Worm (Caenorhabditis elegans): Measurements from ENCODE around the gene nlp-71.

ce11 chrIV:6369489-6369888 lies 43.9 kb downstream of the nlp-71 start:
- TF ChIP-seq madf-9 (GFP tag; conservative IDR thresholded peaks at IDR 0.05) (no peak), ztf-7 (tag; optimal IDR thresholded peaks at IDR 0.05) (no peak), jun-1 (tag; optimal IDR thresholded peaks at IDR 0.05) (no peak), fos-1 (tag; optimal IDR thresholded peaks at IDR 0.05) (no peak), R02D3.7 (tag; optimal IDR thresholded peaks at IDR 0.05) (no peak), nhr-6 (tag; optimal IDR thresholded peaks at IDR 0.05) (no peak), tra-1 (GFP tag; IDR thresholded peaks at IDR 0.05) (no peak), snpc-4 (tag; optimal IDR thresholded peaks at IDR 0.05) (no peak)

Data from whole organism, L4 larva.